Worm (Caenorhabditis elegans) whole organism, L4 larva: ENCODE data around the gene Y17G9B.4.

Experiments
- T20F7.1 ChIP-seq: fragments of 200-800 bp; sonication (Bioruptor generic); optimal IDR thresholded peaks from 2 replicates; lab custom pipeline; 2018; ENCODE audit warnings: mild to moderate bottlenecking, missing genetic modification characterization, missing compliant biosample characterization
- Y5F2A.4 ChIP-seq: fragments of 200-800 bp; sonication (Bioruptor generic); optimal IDR thresholded peaks from 2 replicates; lab custom pipeline; 2018; ENCODE audit warnings: mild to moderate bottlenecking, missing genetic modification characterization, missing compliant biosample characterization
- ceh-44 ChIP-seq: fragments of 200-800 bp; sonication (Bioruptor generic); IDR thresholded peaks from 2 replicates; pipeline ENCODE4 v1.3.6; 2022; ENCODE audit warnings: missing genetic modification reagents, missing genetic modification characterization, missing compliant biosample characterization
- hif-1 ChIP-seq, 2 experiments: sonication (generic microtip); optimal IDR thresholded peaks; 2 replicates each; lab custom pipeline; 2016 to 2017; ENCODE audit warnings: missing compliant biosample characterization in 2 of 2, missing genetic modification characterization in 2 of 2, missing genetic modification reagents in 2 of 2, missing genotype in 2 of 2, mild to moderate bottlenecking in 1 of 2
- lin-38 ChIP-seq: fragments of 200-800 bp; sonication (Bioruptor generic); IDR thresholded peaks from 2 replicates; pipeline ENCODE4 v1.3.6; 2022; ENCODE audit warnings: missing genetic modification reagents, missing genetic modification characterization, missing compliant biosample characterization
- lin-39 ChIP-seq: fragments of 150-350 bp; optimal IDR thresholded peaks from 2 replicates; lab custom pipeline; 2014; ENCODE audit warnings: missing biosample characterization, missing genetic modification reagents, missing genetic modification characterization
- madf-5 ChIP-seq, 2 experiments: fragments of 200-800 bp; sonication (Bioruptor generic); IDR thresholded peaks; 2 replicates each; pipeline ENCODE4 v1.3.6; 2022; ENCODE audit warnings: missing compliant biosample characterization in 2 of 2, missing genetic modification characterization in 2 of 2
- mxl-2 ChIP-seq: fragments of 200-800 bp; sonication (Bioruptor generic); conservative IDR thresholded peaks from 2 replicates; pipeline ENCODE4 v1.3.6; 2022; ENCODE audit warnings: missing genetic modification reagents, missing genetic modification characterization, missing compliant biosample characterization
- nhr-11 ChIP-seq: fragments of 150-350 bp; optimal IDR thresholded peaks from 2 replicates; lab custom pipeline; 2014; ENCODE audit warnings: missing biosample characterization, missing genetic modification characterization
- nhr-41 ChIP-seq: fragments of 200-800 bp; sonication (Bioruptor generic); IDR thresholded peaks from 2 replicates; pipeline ENCODE4 v1.3.6; 2022; ENCODE audit warnings: missing genetic modification reagents, missing genetic modification characterization, missing compliant biosample characterization

DNA sequence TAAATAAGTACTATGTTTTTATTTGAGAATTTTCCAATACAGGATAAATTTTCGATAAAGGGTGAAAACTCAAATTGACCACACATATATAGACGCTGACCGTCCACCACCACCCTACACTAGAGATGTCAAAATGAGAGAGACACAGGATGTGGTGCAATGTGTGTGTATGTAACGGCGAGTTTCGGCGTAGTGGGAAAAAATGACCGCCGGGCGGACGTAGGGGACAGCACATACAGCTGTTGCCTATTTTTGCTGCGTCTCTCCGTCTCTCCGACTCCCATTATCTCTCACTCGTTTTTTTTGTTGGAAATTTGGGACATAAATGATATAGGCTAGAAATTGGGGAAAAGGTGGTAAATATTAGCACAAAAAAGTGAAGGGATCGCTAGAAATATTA is 29.2 kb downstream of the Y17G9B.4 start:
- no peak for TF ChIP-seq hif-1 (tag; optimal IDR thresholded peaks at IDR 0.05; lab: Kevin White, UChicago)
- TF ChIP-seq lin-38 (GFP tag; lab: Robert Waterston, UW) = no peak
- TF ChIP-seq lin-39 (tag; lab: Kevin White, UChicago) = no peak
- TF ChIP-seq ceh-44 = no peak
- no peak for TF ChIP-seq mxl-2 (GFP tag; lab: Robert Waterston, UW)
- no peak for TF ChIP-seq madf-5 (GFP tag; IDR thresholded peaks at IDR 0.05; lab: Robert Waterston, UW)
- no peak for TF ChIP-seq nhr-41
- TF ChIP-seq T20F7.1 (GFP tag; lab: Kevin White, UChicago) = no peak
- TF ChIP-seq Y5F2A.4 = no peak
- TF ChIP-seq nhr-11 (tag; lab: Kevin White, UChicago) = no peak
